Fruit fly (Drosophila melanogaster) whole organism, embryonic: ENCODE measurements around the gene yrt.

ENCODE experiments used
- CG10274 ChIP-seq: fragments of 200-800 bp; sonication (Bioruptor generic); optimal IDR thresholded peaks from 3 replicates; lab custom pipeline; 2017; ENCODE audit warnings: missing biosample characterization, mild to moderate bottlenecking, missing genetic modification characterization
- CG11560 ChIP-seq: fragments of 200-800 bp; sonication (Bioruptor generic); IDR thresholded peaks from 3 replicates; pipeline ENCODE4 v1.3.6; 2022; ENCODE audit warnings: missing biosample characterization, missing genetic modification characterization
- CG1233 ChIP-seq: fragments of 200-800 bp; sonication (Bioruptor generic); optimal IDR thresholded peaks from 4 replicates; lab custom pipeline; 2018; ENCODE audit warnings: missing biosample characterization, mild to moderate bottlenecking, missing genetic modification characterization
- CG13894 ChIP-seq: fragments of 200-800 bp; sonication (Bioruptor generic); optimal IDR thresholded peaks from 3 replicates; lab custom pipeline; 2018; ENCODE audit warnings: missing biosample characterization, mild to moderate bottlenecking, missing genetic modification characterization, moderate library complexity
- CG15601 ChIP-seq: fragments of 200-800 bp; sonication (Bioruptor generic); optimal IDR thresholded peaks from 3 replicates; lab custom pipeline; 2019; ENCODE audit warnings: missing biosample characterization, mild to moderate bottlenecking, missing genetic modification characterization, moderate library complexity
- CG16815 ChIP-seq: fragments of 200-800 bp; sonication (Bioruptor generic); optimal IDR thresholded peaks from 3 replicates; lab custom pipeline; 2017; ENCODE audit warnings: missing biosample characterization, mild to moderate bottlenecking, missing genetic modification characterization
- CG1792 ChIP-seq: fragments of 200-800 bp; sonication (Bioruptor generic); optimal IDR thresholded peaks from 2 replicates; lab custom pipeline; 2016; ENCODE audit warnings: missing biosample characterization, missing genetic modification characterization
- CG34376 ChIP-seq: fragments of 200-800 bp; sonication (Bioruptor generic); optimal IDR thresholded peaks from 2 replicates; lab custom pipeline; 2018; ENCODE audit warnings: missing biosample characterization, mild to moderate bottlenecking, missing genetic modification characterization
- CG4328 ChIP-seq: fragments of 200-800 bp; sonication (Bioruptor generic); optimal IDR thresholded peaks from 3 replicates; lab custom pipeline; 2017; ENCODE audit warnings: missing biosample characterization, missing genetic modification reagents, missing genetic modification characterization
- CG4707 ChIP-seq: fragments of 200-800 bp; sonication (Bioruptor generic); optimal IDR thresholded peaks from 2 replicates; lab custom pipeline; 2018; ENCODE audit warnings: missing biosample characterization, mild to moderate bottlenecking, missing genetic modification characterization, moderate library complexity
- CG6791 ChIP-seq: fragments of 200-800 bp; sonication (Bioruptor generic); IDR thresholded peaks from 3 replicates; pipeline ENCODE4 v1.3.6; 2022; ENCODE audit warnings: missing biosample characterization, missing genetic modification characterization; ENCODE audit not compliant: partially characterized antibody
- CG6854 ChIP-seq: fragments of 200-800 bp; sonication (Bioruptor generic); optimal IDR thresholded peaks from 3 replicates; lab custom pipeline; 2017; ENCODE audit warnings: missing biosample characterization, mild to moderate bottlenecking, missing genetic modification characterization
- CG9797 ChIP-seq: fragments of 200-800 bp; sonication (Bioruptor generic); optimal IDR thresholded peaks from 3 replicates; lab custom pipeline; 2018; ENCODE audit warnings: missing biosample characterization, mild to moderate bottlenecking, missing genetic modification characterization
- CHES-1-like ChIP-seq: fragments of 200-800 bp; sonication (Bioruptor generic); optimal IDR thresholded peaks from 2 replicates; lab custom pipeline; 2016; ENCODE audit warnings: missing biosample characterization, missing genetic modification characterization
- D ChIP-seq, 2 experiments: fragments of 200-800 bp in 1 of 2; fragments of >200 bp in 1 of 2; sonication (Bioruptor generic) in 1 of 2; optimal IDR thresholded peaks; 2 replicates in 1 of 2; 3 replicates in 1 of 2; lab custom pipeline; 2017; ENCODE audit warnings: mild to moderate bottlenecking in 1 of 2, missing biosample characterization in 1 of 2, missing genetic modification characterization in 1 of 2, missing genetic modification reagents in 1 of 2
- Doc2 ChIP-seq: fragments of 200-800 bp; sonication (Bioruptor generic); IDR thresholded peaks from 2 replicates; pipeline ENCODE4 v1.3.6; 2022; ENCODE audit warnings: missing biosample characterization, missing genetic modification characterization
- Jarid2 ChIP-seq: fragments of 200-800 bp; sonication (Bioruptor generic); optimal IDR thresholded peaks from 3 replicates; lab custom pipeline; 2017; ENCODE audit warnings: mild to moderate bottlenecking, missing biosample characterization, missing genetic modification reagents, missing genetic modification characterization
- Lpt ChIP-seq: fragments of >200 bp; optimal IDR thresholded peaks from 2 replicates; lab custom pipeline; 2018; ENCODE audit warnings: missing biosample characterization, missing genetic modification characterization
- MESR4 ChIP-seq: fragments of 200-800 bp; sonication (Bioruptor generic); optimal IDR thresholded peaks from 2 replicates; lab custom pipeline; 2018; ENCODE audit warnings: missing biosample characterization, mild to moderate bottlenecking, missing genetic modification characterization, moderate library complexity
- Opbp ChIP-seq: fragments of 200-800 bp; sonication (Bioruptor generic); IDR thresholded peaks from 3 replicates; pipeline ENCODE4 v1.3.6; 2022; ENCODE audit warnings: missing biosample characterization, missing genetic modification characterization; ENCODE audit not compliant: partially characterized antibody
- Pdp1 ChIP-seq, 2 experiments: fragments of 200-800 bp; sonication (Bioruptor generic); optimal IDR thresholded peaks; 3 replicates each; lab custom pipeline; 2016; ENCODE audit warnings: missing biosample characterization in 2 of 2, missing genetic modification characterization in 2 of 2, mild to moderate bottlenecking in 1 of 2, moderate library complexity in 1 of 2
- Ravus ChIP-seq: fragments of 200-800 bp; sonication (Bioruptor generic); IDR thresholded peaks from 2 replicates; pipeline ENCODE4 v1.3.6; 2022; ENCODE audit warnings: missing biosample characterization, missing genetic modification characterization
- Spps ChIP-seq: fragments of 200-800 bp; sonication (Bioruptor generic); optimal IDR thresholded peaks from 2 replicates; lab custom pipeline; 2018; ENCODE audit warnings: missing biosample characterization, mild to moderate bottlenecking, missing genetic modification characterization
- ap ChIP-seq: fragments of 200-800 bp; sonication (Bioruptor generic); IDR thresholded peaks from 2 replicates; pipeline ENCODE4 v1.3.6; 2022; ENCODE audit warnings: missing biosample characterization, missing genetic modification characterization
- ato ChIP-seq: fragments of 200-800 bp; sonication (Bioruptor generic); IDR thresholded peaks from 2 replicates; pipeline ENCODE4 v1.3.6; 2022; ENCODE audit warnings: missing biosample characterization, missing genetic modification characterization; ENCODE audit not compliant: partially characterized antibody
- cas ChIP-seq: fragments of 200-800 bp; sonication (Bioruptor generic); IDR thresholded peaks from 2 replicates; pipeline ENCODE4 v1.3.6; 2022; ENCODE audit warnings: missing biosample characterization, missing genetic modification characterization
- cg ChIP-seq: fragments of 200-800 bp; sonication (Bioruptor generic); optimal IDR thresholded peaks from 3 replicates; lab custom pipeline; 2019; ENCODE audit warnings: missing biosample characterization, mild to moderate bottlenecking, missing genetic modification characterization, moderate library complexity
- chif ChIP-seq, 2 experiments: fragments of 200-800 bp; sonication (Bioruptor generic); optimal IDR thresholded peaks; 3 replicates each; lab custom pipeline; 2016; ENCODE audit warnings: missing biosample characterization in 2 of 2, missing genetic modification characterization in 2 of 2
- chinmo ChIP-seq: fragments of 200-800 bp; sonication (Bioruptor generic); IDR thresholded peaks from 4 replicates; pipeline ENCODE4 v1.3.6; 2022; ENCODE audit warnings: missing biosample characterization, missing genetic modification characterization; ENCODE audit not compliant: partially characterized antibody
- corto ChIP-seq: fragments of 200-800 bp; sonication (Bioruptor generic); optimal IDR thresholded peaks from 2 replicates; lab custom pipeline; 2016; ENCODE audit warnings: missing biosample characterization, mild to moderate bottlenecking, missing genetic modification characterization, moderate library complexity
- crol ChIP-seq: fragments of 200-800 bp; sonication (Bioruptor generic); IDR thresholded peaks from 2 replicates; pipeline ENCODE4 v1.3.6; 2022; ENCODE audit warnings: missing biosample characterization, missing genetic modification characterization
- fd3F ChIP-seq: fragments of 200-800 bp; sonication (Bioruptor generic); optimal IDR thresholded peaks from 2 replicates; lab custom pipeline; 2018; ENCODE audit warnings: missing biosample characterization, mild to moderate bottlenecking, missing genetic modification characterization, moderate library complexity
- gcm ChIP-seq: fragments of 200-800 bp; sonication (Bioruptor generic); optimal IDR thresholded peaks from 2 replicates; lab custom pipeline; 2019; ENCODE audit warnings: missing biosample characterization, mild to moderate bottlenecking, missing genetic modification characterization, moderate library complexity
- gro ChIP-seq: fragments of 200-800 bp; sonication (Bioruptor generic); optimal IDR thresholded peaks from 2 replicates; lab custom pipeline; 2016; ENCODE audit warnings: missing biosample characterization, missing genetic modification characterization
- gsb-n ChIP-seq: fragments of 200-800 bp; sonication (Bioruptor generic); optimal IDR thresholded peaks from 3 replicates; lab custom pipeline; 2018; ENCODE audit warnings: missing biosample characterization, mild to moderate bottlenecking, missing genetic modification characterization
- knrl ChIP-seq: fragments of 200-800 bp; sonication (Bioruptor generic); IDR thresholded peaks from 3 replicates; pipeline ENCODE4 v1.3.6; 2022; ENCODE audit warnings: missing biosample characterization, missing genetic modification characterization; ENCODE audit not compliant: partially characterized antibody
- mam ChIP-seq: fragments of 200-800 bp; sonication (Bioruptor generic); optimal IDR thresholded peaks from 3 replicates; lab custom pipeline; 2016; ENCODE audit warnings: missing biosample characterization, missing genetic modification characterization
- oc ChIP-seq: fragments of 200-800 bp; sonication (Bioruptor generic); optimal IDR thresholded peaks from 2 replicates; lab custom pipeline; 2018; ENCODE audit warnings: missing biosample characterization, mild to moderate bottlenecking, missing genetic modification characterization, moderate library complexity
- pho ChIP-seq: fragments of 200-800 bp; sonication (Bioruptor generic); optimal IDR thresholded peaks from 2 replicates; lab custom pipeline; 2016; ENCODE audit warnings: missing biosample characterization, missing genetic modification characterization
- pros ChIP-seq: fragments of 200-800 bp; sonication (Bioruptor generic); optimal IDR thresholded peaks from 3 replicates; lab custom pipeline; 2019; ENCODE audit warnings: missing biosample characterization, mild to moderate bottlenecking, missing genetic modification characterization, moderate library complexity
- sens-2 ChIP-seq: fragments of 200-800 bp; sonication (Bioruptor generic); IDR thresholded peaks from 2 replicates; pipeline ENCODE4 v1.3.6; 2022; ENCODE audit warnings: missing biosample characterization, missing genetic modification characterization
- seq ChIP-seq: fragments of 200-800 bp; sonication (Bioruptor generic); IDR thresholded peaks from 2 replicates; pipeline ENCODE4 v1.3.6; 2022; ENCODE audit warnings: missing biosample characterization, missing genetic modification characterization
- sim ChIP-seq: fragments of 200-800 bp; sonication (Bioruptor generic); IDR thresholded peaks from 2 replicates; pipeline ENCODE4 v1.3.6; 2022; ENCODE audit warnings: missing biosample characterization, missing genetic modification characterization
- ssp ChIP-seq: fragments of 200-800 bp; sonication (Bioruptor generic); IDR thresholded peaks from 2 replicates; pipeline ENCODE4 v1.3.6; 2022; ENCODE audit warnings: missing biosample characterization, missing genetic modification characterization
- zfh1 ChIP-seq: fragments of 200-800 bp; sonication (Bioruptor generic); IDR thresholded peaks from 3 replicates; pipeline ENCODE4 v1.3.6; 2022; ENCODE audit warnings: missing biosample characterization, missing genetic modification characterization
- zfh2 ChIP-seq: fragments of 200-800 bp; sonication (Bioruptor generic); optimal IDR thresholded peaks from 2 replicates; lab custom pipeline; 2016; ENCODE audit warnings: missing biosample characterization, missing genetic modification characterization

Gene yrt

dm6 chr3R:13465705-13466608 is 31.2 kb upstream of the yrt start:
- TF ChIP-seq ap (GFP tag; lab: Robert Waterston, UW) (0 out of 2 replicates have a peak, but pooled peaks have one; percentile 5), Jarid2 (GFP tag; lab: Kevin White, UChicago) (peak; percentile 4), knrl (0 out of 3 replicates have a peak, but pooled peaks have one; percentile 19), crol (GFP tag; lab: Robert Waterston, UW) (0 out of 2 replicates have a peak, but pooled peaks have one; percentile 58), Pdp1 (GFP tag; optimal IDR thresholded peaks at IDR 0.05; lab: Kevin White, UChicago) (peak in 1 of 2 experiments; percentile 17), cg (GFP tag; lab: Kevin White, UChicago) (peak; percentile 62), Opbp (GFP tag; lab: Robert Waterston, UW) (no peak), D (optimal IDR thresholded peaks at IDR 0.05; lab: Kevin White, UChicago) (no peak), D (GFP tag; optimal IDR thresholded peaks at IDR 0.05; lab: Kevin White, UChicago) (no peak), ato (no peak), chinmo (0 out of 4 replicates have a peak, but pooled peaks have one; percentile 47), pros (peak; percentile 9), sens-2 (GFP tag; lab: Robert Waterston, UW) (no peak), CG34376 (peak; percentile 43), gcm (GFP tag; lab: Kevin White, UChicago) (peak; percentile 63), CG15601 (tag; lab: Kevin White, UChicago) (peak; percentile 97)

- peak; percentile 54 for TF ChIP-seq gsb-n (tag; lab: Kevin White, UChicago)
- peak; percentile 35 for TF ChIP-seq CG6854 (GFP tag; lab: Kevin White, UChicago)
- no peak for TF ChIP-seq CG1792
- TF ChIP-seq pho (GFP tag; lab: Kevin White, UChicago) = peak; percentile 49
- peak; percentile 32 for TF ChIP-seq gcm (GFP tag; lab: Kevin White, UChicago)
- peak; percentile 64 for TF ChIP-seq fd3F (GFP tag; lab: Kevin White, UChicago)
- no peak for TF ChIP-seq CG4328 (GFP tag; lab: Kevin White, UChicago)
- no peak for TF ChIP-seq Lpt (GFP tag; lab: Kevin White, UChicago)
- no peak for TF ChIP-seq CG9797
- TF ChIP-seq CG4707 = no peak
- TF ChIP-seq ssp (GFP tag; lab: Robert Waterston, UW) = peak; percentile 65
- TF ChIP-seq Spps (tag; lab: Kevin White, UChicago) = peak; percentile 39
- TF ChIP-seq CG13894 (tag; lab: Kevin White, UChicago) = peak; percentile 44
- peak; percentile 77 for TF ChIP-seq gro (GFP tag; lab: Kevin White, UChicago)
- no peak for TF ChIP-seq sim
- peak; percentile 56 for TF ChIP-seq oc (tag; lab: Kevin White, UChicago)
- no peak for TF ChIP-seq chinmo
- peak; percentile 64; the same call in 1 of the 2 replicates for TF ChIP-seq cas (GFP tag; lab: Robert Waterston, UW)
- 0 out of 2 replicates have a peak, but pooled peaks have one; percentile 25 for TF ChIP-seq seq (GFP tag; lab: Robert Waterston, UW)
- 0 out of 3 replicates have a peak, but pooled peaks have one; percentile 40 for TF ChIP-seq CG11560 (tag; lab: Robert Waterston, UW)
- TF ChIP-seq MESR4 = no peak
- TF ChIP-seq chif (GFP tag; optimal IDR thresholded peaks at IDR 0.05; lab: Kevin White, UChicago) = peak in 1 of 2 experiments; percentile 48
- TF ChIP-seq CHES-1-like (GFP tag; lab: Kevin White, UChicago) = peak; percentile 36
- peak; percentile 59 for TF ChIP-seq zfh2 (GFP tag; lab: Kevin White, UChicago)
- TF ChIP-seq zfh1 = peak; percentile 73
- peak; percentile 26 for TF ChIP-seq CG10274 (GFP tag; lab: Kevin White, UChicago)
- peak; percentile 68 for TF ChIP-seq mam (GFP tag; lab: Kevin White, UChicago)
- TF ChIP-seq CG6791 (GFP tag; lab: Robert Waterston, UW) = no peak
- TF ChIP-seq Doc2 (GFP tag; lab: Robert Waterston, UW) = no peak
- no peak for TF ChIP-seq corto (GFP tag; lab: Kevin White, UChicago)
- TF ChIP-seq CG16815 (GFP tag; lab: Kevin White, UChicago) = no peak
- peak; percentile 56 for TF ChIP-seq CG1233 (GFP tag; lab: Kevin White, UChicago)
- TF ChIP-seq Ravus = peak; percentile 43; the same call in 1 of the 2 replicates
Measured at dm6 chr3R:13453955-13454354, 19.2 kb upstream of the yrt start.
